Fruit fly (Drosophila melanogaster) whole organism, embryonic: ENCODE data around the gene PAN3.

ENCODE experiments used
- CG10147 ChIP-seq: fragments of 200-800 bp; sonication (Bioruptor generic); optimal IDR thresholded peaks from 2 replicates; lab custom pipeline; 2019; ENCODE audit warnings: missing biosample characterization, mild to moderate bottlenecking, missing genetic modification characterization, moderate library complexity
- CG10209 ChIP-seq: fragments of 200-800 bp; sonication (Bioruptor generic); optimal IDR thresholded peaks from 3 replicates; lab custom pipeline; 2017; ENCODE audit warnings: missing biosample characterization, mild to moderate bottlenecking, missing genetic modification characterization, missing genetic modification reagents
- CG1024 ChIP-seq: fragments of 200-800 bp; sonication (Bioruptor generic); IDR thresholded peaks from 2 replicates; pipeline ENCODE4 v1.3.6; 2022; ENCODE audit warnings: missing biosample characterization, missing genetic modification characterization
- CG10366 ChIP-seq: fragments of 200-800 bp; sonication (Bioruptor generic); IDR thresholded peaks from 2 replicates; pipeline ENCODE4 v1.3.6; 2022; ENCODE audit warnings: missing biosample characterization, missing genetic modification characterization
- CG10462 ChIP-seq: fragments of 200-800 bp; sonication (Bioruptor generic); optimal IDR thresholded peaks from 2 replicates; lab custom pipeline; 2016; ENCODE audit warnings: missing biosample characterization, missing genetic modification characterization
- CG1233 ChIP-seq: fragments of 200-800 bp; sonication (Bioruptor generic); optimal IDR thresholded peaks from 4 replicates; lab custom pipeline; 2018; ENCODE audit warnings: missing biosample characterization, mild to moderate bottlenecking, missing genetic modification characterization
- CG14050 ChIP-seq: fragments of 200-800 bp; sonication (Bioruptor generic); IDR thresholded peaks from 3 replicates; pipeline ENCODE4 v1.3.6; 2022; ENCODE audit warnings: missing biosample characterization, missing genetic modification characterization
- CG15514 ChIP-seq: fragments of 200-800 bp; sonication (Bioruptor generic); optimal IDR thresholded peaks from 3 replicates; lab custom pipeline; 2017; ENCODE audit warnings: missing biosample characterization, missing genetic modification characterization, mild to moderate bottlenecking, moderate library complexity, missing genetic modification reagents
- CG17359 ChIP-seq: fragments of 200-800 bp; sonication (Bioruptor generic); optimal IDR thresholded peaks from 3 replicates; lab custom pipeline; 2018; ENCODE audit warnings: missing biosample characterization, mild to moderate bottlenecking, missing genetic modification characterization, moderate library complexity
- CG2199 ChIP-seq: fragments of 200-800 bp; sonication (Bioruptor generic); IDR thresholded peaks from 3 replicates; pipeline ENCODE4 v1.3.6; 2022; ENCODE audit warnings: missing biosample characterization, missing genetic modification characterization
- CG2875 ChIP-seq: fragments of 200-800 bp; sonication (Bioruptor generic); optimal IDR thresholded peaks from 2 replicates; lab custom pipeline; 2017; ENCODE audit warnings: missing biosample characterization, mild to moderate bottlenecking, missing genetic modification characterization, missing genetic modification reagents
- CG30431 ChIP-seq: fragments of 200-800 bp; sonication (Bioruptor generic); optimal IDR thresholded peaks from 2 replicates; lab custom pipeline; 2017; ENCODE audit warnings: missing biosample characterization, missing genetic modification characterization
- CG3065 ChIP-seq: fragments of 200-800 bp; sonication (Bioruptor generic); optimal IDR thresholded peaks from 2 replicates; lab custom pipeline; 2016; ENCODE audit warnings: missing biosample characterization, missing genetic modification characterization
- CG31224 ChIP-seq: fragments of 200-800 bp; sonication (Bioruptor generic); IDR thresholded peaks from 2 replicates; pipeline ENCODE4 v1.3.6; 2022; ENCODE audit warnings: missing biosample characterization, missing genetic modification characterization
- CG3281 ChIP-seq: fragments of 200-800 bp; sonication (Bioruptor generic); optimal IDR thresholded peaks from 3 replicates; lab custom pipeline; 2017; ENCODE audit warnings: missing biosample characterization, mild to moderate bottlenecking, missing genetic modification characterization
- CG42726 ChIP-seq: fragments of 200-800 bp; sonication (Bioruptor generic); IDR thresholded peaks from 2 replicates; pipeline ENCODE4 v1.3.6; 2022; ENCODE audit warnings: missing biosample characterization, missing genetic modification characterization; ENCODE audit not compliant: partially characterized antibody
- CG6272 ChIP-seq: fragments of 200-800 bp; sonication (Bioruptor generic); IDR thresholded peaks from 2 replicates; pipeline ENCODE4 v1.3.6; 2022; ENCODE audit warnings: missing biosample characterization, missing genetic modification characterization
- Dll ChIP-seq: fragments of 200-800 bp; sonication (Bioruptor generic); IDR thresholded peaks from 4 replicates; pipeline ENCODE4 v1.3.6; 2022; ENCODE audit warnings: missing biosample characterization, missing genetic modification characterization; ENCODE audit not compliant: partially characterized antibody
- Ets65A ChIP-seq: fragments of 200-800 bp; sonication (Bioruptor generic); peaks from one replicate; lab custom pipeline; 2016; ENCODE audit warnings: missing biosample characterization, missing genetic modification characterization
- Hr39 ChIP-seq: fragments of >200 bp; optimal IDR thresholded peaks from 2 replicates; lab custom pipeline; 2017
- Lim3 ChIP-seq: fragments of 200-800 bp; sonication (Bioruptor generic); IDR thresholded peaks from 2 replicates; pipeline ENCODE4 v1.3.6; 2022; ENCODE audit warnings: missing biosample characterization, missing genetic modification characterization
- Med ChIP-seq: fragments of 200-800 bp; sonication (Bioruptor generic); peaks from one replicate; lab custom pipeline; 2016; ENCODE audit warnings: missing biosample characterization, missing genetic modification characterization, mild to moderate bottlenecking, inconsistent platforms, moderate library complexity
- Mes4 ChIP-seq: fragments of 200-800 bp; sonication (Bioruptor generic); optimal IDR thresholded peaks from 2 replicates; lab custom pipeline; 2016; ENCODE audit warnings: missing biosample characterization, missing genetic modification characterization
- Neu2 ChIP-seq: fragments of 200-800 bp; sonication (Bioruptor generic); optimal IDR thresholded peaks from 3 replicates; lab custom pipeline; 2016; ENCODE audit warnings: missing biosample characterization, missing genetic modification characterization, borderline replicate concordance
- Ssrp ChIP-seq: fragments of 200-800 bp; sonication (Bioruptor generic); optimal IDR thresholded peaks from 2 replicates; lab custom pipeline; 2018; ENCODE audit warnings: missing biosample characterization, mild to moderate bottlenecking, missing genetic modification characterization, moderate library complexity
- Xrp1 ChIP-seq: fragments of 200-800 bp; sonication (Bioruptor generic); IDR thresholded peaks from 2 replicates; pipeline ENCODE4 v1.3.6; 2022; ENCODE audit warnings: missing biosample characterization, missing genetic modification characterization
- cwo ChIP-seq: fragments of 200-800 bp; sonication (Bioruptor generic); optimal IDR thresholded peaks from 3 replicates; lab custom pipeline; 2017; ENCODE audit warnings: missing biosample characterization, missing genetic modification characterization, mild to moderate bottlenecking, moderate library complexity, missing genetic modification reagents
- en ChIP-seq: fragments of 200-800 bp; sonication (Bioruptor generic); optimal IDR thresholded peaks from 2 replicates; lab custom pipeline; 2016; ENCODE audit warnings: missing biosample characterization, missing genetic modification characterization
- exex ChIP-seq: fragments of 200-800 bp; sonication (Bioruptor generic); optimal IDR thresholded peaks from 4 replicates; lab custom pipeline; 2018; ENCODE audit warnings: missing biosample characterization, mild to moderate bottlenecking, missing genetic modification characterization, moderate library complexity
- fd64A ChIP-seq: fragments of 200-800 bp; sonication (Bioruptor generic); optimal IDR thresholded peaks from 3 replicates; lab custom pipeline; 2018; ENCODE audit warnings: missing biosample characterization, mild to moderate bottlenecking, missing genetic modification characterization
- fru ChIP-seq: fragments of >200 bp; optimal IDR thresholded peaks from 2 replicates; lab custom pipeline; 2017
- gfzf ChIP-seq: fragments of 200-800 bp; sonication (Bioruptor generic); optimal IDR thresholded peaks from 2 replicates; lab custom pipeline; 2016; ENCODE audit warnings: missing biosample characterization, mild to moderate bottlenecking, missing genetic modification characterization, moderate library complexity
- grau ChIP-seq: fragments of 200-800 bp; optimal IDR thresholded peaks from 3 replicates; lab custom pipeline; 2019; ENCODE audit warnings: missing biosample characterization, mild to moderate bottlenecking, missing genetic modification characterization, moderate library complexity
- gt ChIP-seq: fragments of 200-800 bp; sonication (Bioruptor generic); IDR thresholded peaks from 2 replicates; pipeline ENCODE4 v1.3.6; 2022; ENCODE audit warnings: missing biosample characterization, missing genetic modification characterization
- hb ChIP-seq: fragments of 200-800 bp; sonication (Bioruptor generic); IDR thresholded peaks from 3 replicates; pipeline ENCODE4 v1.3.6; 2022; ENCODE audit warnings: missing biosample characterization, missing genetic modification characterization; ENCODE audit not compliant: partially characterized antibody
- jigr1 ChIP-seq: fragments of 200-800 bp; sonication (Bioruptor generic); IDR thresholded peaks from 3 replicates; pipeline ENCODE4 v1.3.6; 2022; ENCODE audit warnings: missing biosample characterization, missing genetic modification characterization
- knrl ChIP-seq: fragments of 200-800 bp; sonication (Bioruptor generic); IDR thresholded peaks from 3 replicates; pipeline ENCODE4 v1.3.6; 2022; ENCODE audit warnings: missing biosample characterization, missing genetic modification characterization; ENCODE audit not compliant: partially characterized antibody
- mld ChIP-seq: fragments of 200-800 bp; sonication (Bioruptor generic); IDR thresholded peaks from 3 replicates; pipeline ENCODE4 v1.3.6; 2022; ENCODE audit warnings: missing biosample characterization, missing genetic modification characterization; ENCODE audit not compliant: partially characterized antibody
- nerfin-2 ChIP-seq: fragments of 200-800 bp; sonication (Bioruptor generic); IDR thresholded peaks from 2 replicates; pipeline ENCODE4 v1.3.6; 2022; ENCODE audit warnings: missing biosample characterization, missing genetic modification characterization; ENCODE audit not compliant: partially characterized antibody
- otp ChIP-seq: fragments of 200-800 bp; sonication (Bioruptor generic); IDR thresholded peaks from 3 replicates; pipeline ENCODE4, ENCODE4 v1.3.6; 2022; ENCODE audit warnings: missing biosample characterization, missing genetic modification characterization
- sd ChIP-seq: fragments of 200-800 bp; sonication (Bioruptor generic); optimal IDR thresholded peaks from 3 replicates; lab custom pipeline; 2018; ENCODE audit warnings: missing biosample characterization, mild to moderate bottlenecking, missing genetic modification characterization, moderate library complexity
- sens ChIP-seq: fragments of 200-800 bp; sonication (Bioruptor generic); peaks from one replicate; lab custom pipeline; 2016; ENCODE audit warnings: missing biosample characterization, missing genetic modification characterization
- sim ChIP-seq: fragments of 200-800 bp; sonication (Bioruptor generic); IDR thresholded peaks from 2 replicates; pipeline ENCODE4 v1.3.6; 2022; ENCODE audit warnings: missing biosample characterization, missing genetic modification characterization
- sna ChIP-seq: fragments of 200-800 bp; sonication (Bioruptor generic); IDR thresholded peaks from 2 replicates; pipeline ENCODE4 v1.3.6; 2022; ENCODE audit warnings: missing biosample characterization, missing genetic modification characterization; ENCODE audit not compliant: partially characterized antibody
- toy ChIP-seq: fragments of 200-800 bp; sonication (Bioruptor generic); IDR thresholded peaks from 2 replicates; pipeline ENCODE4 v1.3.6; 2022; ENCODE audit warnings: missing biosample characterization, missing genetic modification characterization
- vvl ChIP-seq: fragments of 200-800 bp; sonication (Bioruptor generic); IDR thresholded peaks from 2 replicates; pipeline ENCODE4 v1.3.6; 2022; ENCODE audit warnings: missing biosample characterization, missing genetic modification characterization

The PAN3 gene

DNA sequence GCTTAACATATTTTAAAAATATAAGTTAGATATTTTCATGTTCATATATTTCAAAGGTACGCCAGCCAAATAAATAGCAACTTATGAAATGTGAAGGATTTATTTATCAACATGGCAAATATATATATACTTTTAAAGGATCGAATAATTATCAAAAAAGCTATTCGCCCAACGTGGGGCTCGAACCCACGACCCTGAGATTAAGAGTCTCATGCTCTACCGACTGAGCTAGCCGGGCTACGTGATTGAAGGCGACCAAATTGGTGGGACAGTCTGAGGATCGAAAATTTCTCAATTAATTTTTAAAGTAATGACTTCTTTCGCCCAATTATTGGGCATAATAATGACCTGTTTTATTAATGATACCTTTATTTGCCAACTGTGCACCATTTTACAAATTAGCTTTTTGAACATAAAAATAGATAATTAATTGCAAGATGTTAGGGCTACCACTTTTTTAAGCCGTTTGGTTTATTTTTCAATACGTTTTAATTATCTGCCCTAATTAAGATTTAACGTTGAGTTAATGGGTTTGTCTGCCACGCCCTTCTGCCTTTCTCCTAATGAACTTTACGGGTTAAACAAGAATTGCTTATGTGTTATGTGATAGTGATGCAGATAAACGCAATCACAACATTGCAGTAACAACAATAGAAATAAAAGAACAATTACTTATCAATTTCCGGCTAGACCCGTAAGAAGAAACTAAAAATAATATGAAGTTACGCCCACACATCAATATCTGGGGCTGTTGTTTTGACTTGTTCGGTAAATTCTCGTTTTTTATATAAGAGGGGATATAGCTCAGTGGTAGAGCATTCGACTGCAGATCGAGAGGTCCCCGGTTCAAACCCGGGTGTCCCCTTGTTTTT lies 26.0 kb downstream of the PAN3 start (continued):
- TF ChIP-seq Xrp1 (GFP tag; lab: Robert Waterston, UW) (no peak), CG2199 (GFP tag; lab: Robert Waterston, UW) (no peak), sens (GFP tag; lab: Kevin White, UChicago) (peak; percentile 14), Dll (peak; percentile 15; the same call in 1 of the 4 replicates), Hr39 (no peak), exex (peak; percentile 71), CG42726 (peak; percentile 65; the same call in 1 of the 2 replicates), CG3065 (GFP tag; lab: Kevin White, UChicago) (peak; percentile 19), CG15514 (GFP tag; lab: Kevin White, UChicago) (no peak), CG10462 (GFP tag; lab: Kevin White, UChicago) (no peak), CG6272 (GFP tag; lab: Robert Waterston, UW) (no peak), Ets65A (GFP tag; lab: Kevin White, UChicago) (peak; percentile 34)
- TF ChIP-seq, all 482 proteins: peak for 27

DNA sequence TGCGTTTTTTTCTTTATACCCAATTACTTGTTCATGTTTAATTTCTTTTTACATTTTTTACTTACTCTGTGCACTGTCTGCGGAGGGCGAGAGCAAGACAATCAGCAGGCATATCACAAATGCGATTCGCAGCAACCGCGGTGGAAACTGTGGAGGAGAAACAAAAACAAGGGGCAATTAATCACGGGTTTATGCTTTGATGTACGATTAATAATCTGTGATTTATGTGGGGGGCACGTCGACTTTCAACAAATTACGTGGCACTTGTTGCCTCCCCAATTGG lies 26.6 kb downstream of the PAN3 start:
- TF ChIP-seq sna (GFP tag; lab: Robert Waterston, UW) (0 out of 2 replicates have a peak, but pooled peaks have one; percentile 14), gfzf (GFP tag; lab: Kevin White, UChicago) (no peak), knrl (GFP tag; lab: Robert Waterston, UW) (peak; percentile 34; the same call in 2 of the 3 replicates), nerfin-2 (GFP tag; lab: Robert Waterston, UW) (peak; percentile 49; the same call in 1 of the 2 replicates), sens (GFP tag; lab: Kevin White, UChicago) (peak; percentile 28), Neu2 (GFP tag; lab: Kevin White, UChicago) (no peak), CG3281 (GFP tag; lab: Kevin White, UChicago) (no peak), mld (GFP tag; lab: Robert Waterston, UW) (0 out of 3 replicates have a peak, but pooled peaks have one; percentile 3), hb (GFP tag; lab: Robert Waterston, UW) (peak; percentile 52; the same call in 1 of the 3 replicates), CG1233 (GFP tag; lab: Kevin White, UChicago) (no peak), en (GFP tag; lab: Kevin White, UChicago) (no peak), Med (GFP tag; lab: Kevin White, UChicago) (peak; percentile 50), CG17359 (no peak)

dm6 chr3L:3098778-3099429 lies 28.0 kb downstream of the PAN3 start:
- TF ChIP-seq CG1024 = no peak
- TF ChIP-seq grau (tag; lab: Kevin White, UChicago) = no peak
- no peak for TF ChIP-seq sim
- peak; percentile 1 for TF ChIP-seq cwo (GFP tag; lab: Kevin White, UChicago)
- no peak for TF ChIP-seq CG30431 (GFP tag; lab: Kevin White, UChicago)
- peak; percentile 40 for TF ChIP-seq sd (tag; lab: Kevin White, UChicago)
- TF ChIP-seq jigr1 = no peak
- no peak for TF ChIP-seq fd64A (GFP tag; lab: Kevin White, UChicago)
- TF ChIP-seq otp (GFP tag; lab: Robert Waterston, UW) = no peak
- TF ChIP-seq toy = no peak
- TF ChIP-seq Hr39 = no peak
- TF ChIP-seq gt = no peak
- no peak for TF ChIP-seq Mes4 (GFP tag; lab: Kevin White, UChicago)
- TF ChIP-seq fru (lab: Kevin White, UChicago) = no peak
- TF ChIP-seq CG14050 (GFP tag; lab: Robert Waterston, UW) = no peak
- no peak for TF ChIP-seq CG31224 (GFP tag; lab: Robert Waterston, UW)
- no peak for TF ChIP-seq Lim3 (GFP tag; lab: Robert Waterston, UW)
- no peak for TF ChIP-seq CG10366
- peak; percentile 71 for TF ChIP-seq vvl (GFP tag; lab: Robert Waterston, UW)
- TF ChIP-seq CG2875 (GFP tag; lab: Kevin White, UChicago) = no peak
- no peak for TF ChIP-seq CG10209 (GFP tag; lab: Kevin White, UChicago)
- no peak for TF ChIP-seq CG10147
- TF ChIP-seq Ssrp (tag; lab: Kevin White, UChicago) = no peak
